Fruit fly (Drosophila melanogaster) whole organism, embryonic: ENCODE measurements around the gene Fum1.
A peak's percentile ranks its signal among the peaks of the same experiment; 100 is the strongest.

ENCODE experiments used
- Aef1 ChIP-seq: fragments of 200-800 bp; sonication (Bioruptor generic); IDR thresholded peaks from 3 replicates; pipeline ENCODE4 v1.3.6; 2022; ENCODE audit warnings: missing biosample characterization, missing genetic modification characterization
- Antp ChIP-seq: fragments of 200-800 bp; sonication (Bioruptor generic); optimal IDR thresholded peaks from 3 replicates; lab custom pipeline; 2016; ENCODE audit warnings: missing biosample characterization, missing genetic modification characterization
- Blimp-1 ChIP-seq: fragments of 200-800 bp; sonication (Bioruptor generic); optimal IDR thresholded peaks from 3 replicates; lab custom pipeline; 2018; ENCODE audit warnings: missing biosample characterization, missing genetic modification characterization, mild to moderate bottlenecking, moderate library complexity, missing genetic modification reagents
- CG10462 ChIP-seq: fragments of 200-800 bp; sonication (Bioruptor generic); optimal IDR thresholded peaks from 2 replicates; lab custom pipeline; 2016; ENCODE audit warnings: missing biosample characterization, missing genetic modification characterization
- CG10543 ChIP-seq: fragments of 200-800 bp; sonication (Bioruptor generic); optimal IDR thresholded peaks from 3 replicates; lab custom pipeline; 2017; ENCODE audit warnings: missing biosample characterization, mild to moderate bottlenecking, missing genetic modification characterization, moderate library complexity
- CG12299 ChIP-seq: fragments of 200-800 bp; sonication (Bioruptor generic); optimal IDR thresholded peaks from 2 replicates; lab custom pipeline; 2018; ENCODE audit warnings: missing biosample characterization, mild to moderate bottlenecking, missing genetic modification characterization
- CG14860 ChIP-seq: fragments of 200-800 bp; sonication (Bioruptor generic); IDR thresholded peaks from 3 replicates; pipeline ENCODE4 v1.3.6; 2022; ENCODE audit warnings: missing biosample characterization, missing genetic modification characterization; ENCODE audit not compliant: partially characterized antibody
- CG15479 ChIP-seq: fragments of 200-800 bp; sonication (Bioruptor generic); optimal IDR thresholded peaks from 3 replicates; lab custom pipeline; 2019; ENCODE audit warnings: missing biosample characterization, mild to moderate bottlenecking, missing genetic modification characterization, moderate library complexity
- CG16813 ChIP-seq: fragments of 200-800 bp; sonication (Bioruptor generic); IDR thresholded peaks from 3 replicates; pipeline ENCODE4 v1.3.6; 2022; ENCODE audit warnings: missing biosample characterization, missing genetic modification characterization; ENCODE audit not compliant: partially characterized antibody
- CG17328 ChIP-seq: fragments of 200-800 bp; sonication (Bioruptor generic); IDR thresholded peaks from 2 replicates; pipeline ENCODE4 v1.3.6; 2022; ENCODE audit warnings: missing biosample characterization, missing genetic modification characterization
- CG17361 ChIP-seq: fragments of 200-800 bp; sonication (Bioruptor generic); IDR thresholded peaks from 3 replicates; pipeline ENCODE4 v1.3.6; 2022; ENCODE audit warnings: missing biosample characterization, missing genetic modification characterization
- CG17568 ChIP-seq: fragments of 200-800 bp; sonication (Bioruptor generic); optimal IDR thresholded peaks from 2 replicates; lab custom pipeline; 2018; ENCODE audit warnings: missing biosample characterization, mild to moderate bottlenecking, missing genetic modification characterization, moderate library complexity
- CG4617 ChIP-seq: fragments of 200-800 bp; sonication (Bioruptor generic); optimal IDR thresholded peaks from 3 replicates; lab custom pipeline; 2016; ENCODE audit warnings: missing biosample characterization, missing genetic modification characterization, borderline replicate concordance
- CG4854 ChIP-seq: fragments of 200-800 bp; sonication (Bioruptor generic); optimal IDR thresholded peaks from 2 replicates; lab custom pipeline; 2016; ENCODE audit warnings: missing biosample characterization, missing genetic modification characterization, inconsistent platforms
- CG5953 ChIP-seq: fragments of 200-800 bp; sonication (Bioruptor generic); IDR thresholded peaks from 2 replicates; pipeline ENCODE4 v1.3.6; 2022; ENCODE audit warnings: missing biosample characterization, missing genetic modification characterization
- CG6175 ChIP-seq: fragments of 200-800 bp; sonication (Bioruptor generic); IDR thresholded peaks from 3 replicates; pipeline ENCODE4 v1.3.6; 2022; ENCODE audit warnings: missing biosample characterization, missing genetic modification characterization
- CG9817 ChIP-seq: fragments of 200-800 bp; sonication (Bioruptor generic); optimal IDR thresholded peaks from 2 replicates; lab custom pipeline; 2018; ENCODE audit warnings: missing biosample characterization, mild to moderate bottlenecking, missing genetic modification characterization, moderate library complexity
- Camta ChIP-seq: fragments of 200-800 bp; sonication (Bioruptor generic); optimal IDR thresholded peaks from 2 replicates; lab custom pipeline; 2016; ENCODE audit warnings: missing biosample characterization, missing genetic modification characterization
- CkIIα-i1 ChIP-seq: fragments of 200-800 bp; sonication (Bioruptor generic); IDR thresholded peaks from 2 replicates; pipeline ENCODE4 v1.3.6; 2022; ENCODE audit warnings: missing biosample characterization, missing genetic modification characterization
- Dip2 ChIP-seq: fragments of 200-800 bp; sonication (Bioruptor generic); IDR thresholded peaks from 2 replicates; pipeline ENCODE4 v1.3.6; 2022; ENCODE audit warnings: missing biosample characterization, missing genetic modification characterization
- H15 ChIP-seq: fragments of 200-800 bp; sonication (Bioruptor generic); IDR thresholded peaks from 3 replicates; pipeline ENCODE4 v1.3.6; 2022; ENCODE audit warnings: missing biosample characterization, missing genetic modification characterization
- HLH4C ChIP-seq: fragments of 200-800 bp; sonication (Bioruptor generic); IDR thresholded peaks from 3 replicates; pipeline ENCODE4 v1.3.6; 2022; ENCODE audit warnings: missing biosample characterization, missing genetic modification characterization; ENCODE audit not compliant: partially characterized antibody
- HmgD ChIP-seq: fragments of 200-800 bp; sonication (Bioruptor generic); optimal IDR thresholded peaks from 3 replicates; lab custom pipeline; 2016; ENCODE audit warnings: missing biosample characterization, missing genetic modification characterization
- Hsf ChIP-seq: fragments of 200-800 bp; sonication (Bioruptor generic); optimal IDR thresholded peaks from 3 replicates; lab custom pipeline; 2016; ENCODE audit warnings: missing biosample characterization, missing genetic modification characterization
- Lim3 ChIP-seq: fragments of 200-800 bp; sonication (Bioruptor generic); IDR thresholded peaks from 2 replicates; pipeline ENCODE4 v1.3.6; 2022; ENCODE audit warnings: missing biosample characterization, missing genetic modification characterization
- Mrtf ChIP-seq: fragments of 200-800 bp; sonication (Bioruptor generic); IDR thresholded peaks from 3 replicates; pipeline ENCODE4 v1.3.6; 2022; ENCODE audit warnings: missing biosample characterization, missing genetic modification characterization
- Nf-YC ChIP-seq: fragments of 200-800 bp; optimal IDR thresholded peaks from 3 replicates; lab custom pipeline; 2019; ENCODE audit warnings: missing biosample characterization, mild to moderate bottlenecking, missing genetic modification characterization, moderate library complexity
- Opbp ChIP-seq: fragments of 200-800 bp; sonication (Bioruptor generic); IDR thresholded peaks from 3 replicates; pipeline ENCODE4 v1.3.6; 2022; ENCODE audit warnings: missing biosample characterization, missing genetic modification characterization; ENCODE audit not compliant: partially characterized antibody
- Sry-β ChIP-seq: fragments of 200-800 bp; sonication (Bioruptor generic); optimal IDR thresholded peaks from 2 replicates; lab custom pipeline; 2018; ENCODE audit warnings: missing biosample characterization, mild to moderate bottlenecking, missing genetic modification characterization, moderate library complexity
- TFAM ChIP-seq: fragments of 200-800 bp; sonication (Bioruptor generic); optimal IDR thresholded peaks from 2 replicates; lab custom pipeline; 2017; ENCODE audit warnings: missing biosample characterization, missing genetic modification characterization, inconsistent platforms
- Tbp ChIP-seq: fragments of >200 bp; optimal IDR thresholded peaks from 2 replicates; lab custom pipeline; 2018; ENCODE audit warnings: missing biosample characterization, missing genetic modification characterization
- Usf ChIP-seq: fragments of 200-800 bp; sonication (Bioruptor generic); optimal IDR thresholded peaks from 2 replicates; lab custom pipeline; 2017; ENCODE audit warnings: missing genotype, missing biosample characterization, missing genetic modification characterization
- az2 ChIP-seq: fragments of 200-800 bp; sonication (Bioruptor generic); optimal IDR thresholded peaks from 3 replicates; lab custom pipeline; 2016; ENCODE audit warnings: missing biosample characterization, missing genetic modification characterization
- bbx ChIP-seq: fragments of 200-800 bp; sonication (Bioruptor generic); IDR thresholded peaks from 2 replicates; pipeline ENCODE4 v1.3.6; 2022; ENCODE audit warnings: missing biosample characterization, missing genetic modification characterization; ENCODE audit not compliant: partially characterized antibody
- cad ChIP-seq: fragments of >200 bp; optimal IDR thresholded peaks from 2 replicates; lab custom pipeline; 2017; ENCODE audit warnings: missing biosample characterization, missing genetic modification characterization
- crp ChIP-seq, 2 experiments: fragments of 200-800 bp; sonication (Bioruptor generic); optimal IDR thresholded peaks; 2 replicates in 1 of 2; 3 replicates in 1 of 2; lab custom pipeline; 2017; ENCODE audit warnings: missing biosample characterization in 2 of 2, missing genetic modification characterization in 2 of 2, mild to moderate bottlenecking in 1 of 2, moderate library complexity in 1 of 2
- ewg ChIP-seq: fragments of 200-800 bp; sonication (Bioruptor generic); optimal IDR thresholded peaks from 3 replicates; lab custom pipeline; 2017; ENCODE audit warnings: mild to moderate bottlenecking, missing biosample characterization, missing genetic modification reagents, missing genetic modification characterization
- gcm ChIP-seq: fragments of 200-800 bp; sonication (Bioruptor generic); optimal IDR thresholded peaks from 2 replicates; lab custom pipeline; 2019; ENCODE audit warnings: missing biosample characterization, mild to moderate bottlenecking, missing genetic modification characterization, moderate library complexity
- gcm2 ChIP-seq: fragments of 200-800 bp; sonication (Bioruptor generic); optimal IDR thresholded peaks from 2 replicates; lab custom pipeline; 2016; ENCODE audit warnings: missing biosample characterization, missing genetic modification characterization
- gfzf ChIP-seq: fragments of 200-800 bp; sonication (Bioruptor generic); optimal IDR thresholded peaks from 2 replicates; lab custom pipeline; 2016; ENCODE audit warnings: missing biosample characterization, mild to moderate bottlenecking, missing genetic modification characterization, moderate library complexity
- gsb ChIP-seq: fragments of 200-800 bp; sonication (Bioruptor generic); IDR thresholded peaks from 2 replicates; pipeline ENCODE4 v1.3.6; 2022; ENCODE audit warnings: missing biosample characterization, missing genetic modification characterization
- gsb-n ChIP-seq: fragments of 200-800 bp; sonication (Bioruptor generic); optimal IDR thresholded peaks from 3 replicates; lab custom pipeline; 2018; ENCODE audit warnings: missing biosample characterization, mild to moderate bottlenecking, missing genetic modification characterization
- inv ChIP-seq: fragments of 200-800 bp; sonication (Bioruptor generic); IDR thresholded peaks from 2 replicates; pipeline ENCODE4 v1.3.6; 2022; ENCODE audit warnings: missing biosample characterization, missing genetic modification characterization; ENCODE audit not compliant: partially characterized antibody
- kah ChIP-seq: fragments of 200-800 bp; sonication (Bioruptor generic); optimal IDR thresholded peaks from 2 replicates; lab custom pipeline; 2018; ENCODE audit warnings: missing biosample characterization, mild to moderate bottlenecking, missing genetic modification characterization
- ken ChIP-seq: fragments of 200-800 bp; sonication (Bioruptor generic); IDR thresholded peaks from 3 replicates; pipeline ENCODE4 v1.3.6; 2022; ENCODE audit warnings: missing biosample characterization, missing genetic modification characterization
- nau ChIP-seq: fragments of 200-800 bp; sonication (Bioruptor generic); optimal IDR thresholded peaks from 3 replicates; lab custom pipeline; 2017; ENCODE audit warnings: missing biosample characterization, mild to moderate bottlenecking, missing genetic modification characterization, missing genetic modification reagents
- peb ChIP-seq: fragments of 200-800 bp; sonication (Bioruptor generic); IDR thresholded peaks from 2 replicates; pipeline ENCODE4 v1.3.6; 2022; ENCODE audit warnings: missing biosample characterization, missing genetic modification characterization
- psq ChIP-seq: fragments of 200-800 bp; sonication (Bioruptor generic); optimal IDR thresholded peaks from 2 replicates; lab custom pipeline; 2017; ENCODE audit warnings: missing biosample characterization, missing genetic modification characterization
- so ChIP-seq: fragments of 200-800 bp; sonication (Bioruptor generic); IDR thresholded peaks from 3 replicates; pipeline ENCODE4 v1.3.6; 2022; ENCODE audit warnings: missing biosample characterization, missing genetic modification characterization
- sob ChIP-seq: fragments of 200-800 bp; sonication (Bioruptor generic); IDR thresholded peaks from 2 replicates; pipeline ENCODE4 v1.3.6; 2022; ENCODE audit warnings: missing biosample characterization, missing genetic modification characterization
- ttk ChIP-seq: fragments of 200-800 bp; sonication (Bioruptor generic); IDR thresholded peaks from 2 replicates; pipeline ENCODE4 v2.1.2; 2022; ENCODE audit warnings: missing biosample characterization, missing genetic modification characterization

Fum1 gene

dm6 chrX:6661392-6661837, 16.8 kb upstream of the Fum1 start, which contains the start of the genes CG3224 and Ctr1A (continued):
- TF ChIP-seq Usf (GFP tag; lab: Kevin White, UChicago) = no peak
- peak; percentile 80 for TF ChIP-seq gfzf (GFP tag; lab: Kevin White, UChicago)
- TF ChIP-seq bbx (GFP tag; lab: Robert Waterston, UW) = no peak
- TF ChIP-seq CG15479 (GFP tag; lab: Kevin White, UChicago) = no peak
- TF ChIP-seq cad (GFP tag; lab: Kevin White, UChicago) = no peak
- no peak for TF ChIP-seq H15
- TF ChIP-seq Sry-β = no peak
- no peak for TF ChIP-seq gsb-n
- TF ChIP-seq CG17361 (GFP tag; lab: Robert Waterston, UW) = peak; percentile 21; the same call in 1 of the 3 replicates
- no peak for TF ChIP-seq Hsf
- no peak for TF ChIP-seq sob (GFP tag; lab: Robert Waterston, UW)
- TF ChIP-seq CG4617 (GFP tag; lab: Kevin White, UChicago) = no peak
- TF ChIP-seq Dip2 (GFP tag; lab: Robert Waterston, UW) = no peak
- no peak for TF ChIP-seq az2 (GFP tag; lab: Kevin White, UChicago)
- no peak for TF ChIP-seq CG6175
- no peak for TF ChIP-seq CG10462 (GFP tag; lab: Kevin White, UChicago)
- no peak for TF ChIP-seq TFAM
- no peak for TF ChIP-seq CG16813 (GFP tag; lab: Robert Waterston, UW)
- no peak for TF ChIP-seq Camta (GFP tag; lab: Kevin White, UChicago)
- TF ChIP-seq gsb = no peak
- no peak for TF ChIP-seq CG17568 (GFP tag; lab: Kevin White, UChicago)
- TF ChIP-seq HLH4C (GFP tag; lab: Robert Waterston, UW) = no peak
- TF ChIP-seq Mrtf (GFP tag; lab: Robert Waterston, UW) = no peak
- TF ChIP-seq Tbp (GFP tag; lab: Kevin White, UChicago) = no peak
- no peak for TF ChIP-seq Antp (GFP tag; lab: Kevin White, UChicago)
- no peak for TF ChIP-seq CG12299 (tag; lab: Kevin White, UChicago)
- TF ChIP-seq inv = no peak; the same call in 1 of the 2 replicates
- no peak for TF ChIP-seq psq
- no peak for TF ChIP-seq CG4854
- TF ChIP-seq CG17328 = no peak
- no peak for TF ChIP-seq ken (GFP tag; lab: Robert Waterston, UW)
- no peak for TF ChIP-seq Lim3 (GFP tag; lab: Robert Waterston, UW)
- TF ChIP-seq so (GFP tag; lab: Robert Waterston, UW) = no peak
- TF ChIP-seq CkIIα-i1 (GFP tag; lab: Robert Waterston, UW) = no peak
- TF ChIP-seq CG9817 (tag; lab: Kevin White, UChicago) = no peak
- no peak for TF ChIP-seq kah
- TF ChIP-seq CG5953 (GFP tag; lab: Robert Waterston, UW) = no peak
- no peak for TF ChIP-seq Opbp (GFP tag; lab: Robert Waterston, UW)
- no peak for TF ChIP-seq CG14860
- no peak for TF ChIP-seq peb (GFP tag; lab: Robert Waterston, UW)
- TF ChIP-seq ttk (GFP tag; lab: Robert Waterston, UW) = no peak
- no peak for TF ChIP-seq gcm2 (GFP tag; lab: Kevin White, UChicago)
- no peak for TF ChIP-seq Blimp-1 (GFP tag; lab: Kevin White, UChicago)
- TF ChIP-seq Aef1 (GFP tag; lab: Robert Waterston, UW) = no peak
- TF ChIP-seq gcm (GFP tag; lab: Kevin White, UChicago) = no peak
- peak; percentile 7 for TF ChIP-seq CG10543 (GFP tag; lab: Kevin White, UChicago)
- no peak for TF ChIP-seq HmgD (GFP tag; lab: Kevin White, UChicago)
- no peak for TF ChIP-seq nau (GFP tag; lab: Kevin White, UChicago)
- TF ChIP-seq crp (GFP tag; optimal IDR thresholded peaks at IDR 0.05; lab: Kevin White, UChicago) = peak; percentile 51 to 89
- peak; percentile 3 for TF ChIP-seq Nf-YC (tag; lab: Kevin White, UChicago)
- TF ChIP-seq ewg = no peak
